Fruit fly (Drosophila melanogaster) S2 (cell line): ENCODE results near the gene Idgf2.

ENCODE experiments used
- CG8478 ChIP-seq: fragments of >200 bp; optimal IDR thresholded peaks from 2 replicates; lab custom pipeline; 2018
- CTCF ChIP-seq, 2 experiments: fragments of >200 bp; optimal IDR thresholded peaks; 2 replicates each; lab custom pipeline; 2018

dm6 chr2L:16469749-16470148 is 22.6 kb downstream of the Idgf2 start:
- TF ChIP-seq CTCF (optimal IDR thresholded peaks at IDR 0.05; lab: Kevin White, UChicago) (no peak), CG8478 (no peak)
